Worm (Caenorhabditis elegans) whole organism, L4/young adult: ENCODE measurements around the gene D2063.1.

Source experiments
- W03F9.2 ChIP-seq: fragments of 150-350 bp; optimal IDR thresholded peaks from 2 replicates; lab custom pipeline; 2014; ENCODE audit warnings: missing biosample characterization, missing genetic modification characterization
- dao-5 ChIP-seq: sonication (generic microtip); optimal IDR thresholded peaks from 2 replicates; lab custom pipeline; 2016; ENCODE audit warnings: missing genotype, missing genetic modification characterization, moderate library complexity, missing compliant biosample characterization

- TF ChIP-seq W03F9.2 (tag; lab: Kevin White, UChicago) (no peak), dao-5 (no peak)
Measured at ce11 chrV:4330820-4331219, 3.9 kb downstream of the D2063.1 start.
